Fruit fly (Drosophila melanogaster) whole organism, prepupa: ENCODE measurements around the gene udt.

ENCODE experiments used
- Blimp-1 ChIP-seq: fragments of 200-800 bp; sonication (Bioruptor generic); optimal IDR thresholded peaks from 3 replicates; lab custom pipeline; 2017; ENCODE audit warnings: missing biosample characterization, missing genetic modification characterization, mild to moderate bottlenecking, moderate library complexity, missing genetic modification reagents
- CG10631 ChIP-seq: fragments of 200-800 bp; sonication (Bioruptor generic); optimal IDR thresholded peaks from 2 replicates; lab custom pipeline; 2016; ENCODE audit warnings: missing biosample characterization, missing genetic modification characterization
- CG10669 ChIP-seq: fragments of 200-800 bp; sonication (Bioruptor generic); optimal IDR thresholded peaks from 3 replicates; lab custom pipeline; 2018; ENCODE audit warnings: missing biosample characterization, mild to moderate bottlenecking, missing genetic modification characterization, moderate library complexity
- CG11762 ChIP-seq: fragments of 200-800 bp; sonication (Bioruptor generic); optimal IDR thresholded peaks from 3 replicates; lab custom pipeline; 2016; ENCODE audit warnings: missing biosample characterization, missing genetic modification characterization; ENCODE audit not compliant: insufficient read depth
- CG11902 ChIP-seq: fragments of 200-800 bp; sonication (Bioruptor generic); optimal IDR thresholded peaks from 3 replicates; lab custom pipeline; 2016; ENCODE audit warnings: missing biosample characterization, missing genetic modification characterization
- CG15336 ChIP-seq: fragments of 200-800 bp; sonication (Bioruptor generic); IDR thresholded peaks from 2 replicates; pipeline ENCODE4 v1.3.6; 2022; ENCODE audit warnings: missing biosample characterization, missing genetic modification characterization
- CG16779 ChIP-seq: fragments of 200-800 bp; sonication (Bioruptor generic); optimal IDR thresholded peaks from 3 replicates; lab custom pipeline; 2017; ENCODE audit warnings: missing biosample characterization, mild to moderate bottlenecking, missing genetic modification characterization
- CG3032 ChIP-seq: fragments of 200-800 bp; optimal IDR thresholded peaks from 2 replicates; lab custom pipeline; 2019; ENCODE audit warnings: missing biosample characterization, mild to moderate bottlenecking, missing genetic modification characterization, moderate library complexity
- CG32006 ChIP-seq: fragments of 200-800 bp; sonication (Bioruptor generic); optimal IDR thresholded peaks from 3 replicates; lab custom pipeline; 2017; ENCODE audit warnings: missing biosample characterization, mild to moderate bottlenecking, missing genetic modification characterization
- CG34406 ChIP-seq: fragments of 200-800 bp; sonication (Bioruptor generic); optimal IDR thresholded peaks from 3 replicates; lab custom pipeline; 2016; ENCODE audit warnings: missing biosample characterization, missing genetic modification characterization
- CG3919 ChIP-seq: fragments of 200-800 bp; sonication (Bioruptor generic); optimal IDR thresholded peaks from 3 replicates; lab custom pipeline; 2016; ENCODE audit warnings: missing biosample characterization, missing genetic modification characterization
- CG4318 ChIP-seq: fragments of 200-800 bp; sonication (Bioruptor generic); optimal IDR thresholded peaks from 3 replicates; lab custom pipeline; 2017; ENCODE audit warnings: missing biosample characterization, mild to moderate bottlenecking, missing genetic modification characterization
- CG6163 ChIP-seq: fragments of 200-800 bp; sonication (Bioruptor generic); IDR thresholded peaks from 3 replicates; pipeline ENCODE4 v1.3.6; 2022; ENCODE audit warnings: missing biosample characterization, missing genetic modification characterization
- CG6276 ChIP-seq: fragments of 200-800 bp; sonication (Bioruptor generic); optimal IDR thresholded peaks from 2 replicates; lab custom pipeline; 2017; ENCODE audit warnings: missing biosample characterization, mild to moderate bottlenecking, missing genetic modification characterization
- CG6792 ChIP-seq: fragments of 200-800 bp; sonication (Bioruptor generic); optimal IDR thresholded peaks from 3 replicates; lab custom pipeline; 2016; ENCODE audit warnings: missing biosample characterization, missing genetic modification characterization
- CG6808 ChIP-seq: fragments of 200-800 bp; sonication (Bioruptor generic); optimal IDR thresholded peaks from 3 replicates; lab custom pipeline; 2017; ENCODE audit warnings: missing biosample characterization, missing genetic modification characterization, mild to moderate bottlenecking, moderate library complexity, missing genetic modification reagents
- CG6854 ChIP-seq: fragments of 200-800 bp; sonication (Bioruptor generic); optimal IDR thresholded peaks from 2 replicates; lab custom pipeline; 2017; ENCODE audit warnings: missing biosample characterization, mild to moderate bottlenecking, missing genetic modification characterization
- CG8319 ChIP-seq: fragments of 200-800 bp; sonication (Bioruptor generic); optimal IDR thresholded peaks from 3 replicates; lab custom pipeline; 2016; ENCODE audit warnings: missing biosample characterization, missing genetic modification characterization
- CG8632 ChIP-seq: fragments of 200-800 bp; sonication (Bioruptor generic); optimal IDR thresholded peaks from 3 replicates; lab custom pipeline; 2016; ENCODE audit warnings: missing biosample characterization, missing genetic modification characterization
- CG9139 ChIP-seq: fragments of 200-800 bp; sonication (Bioruptor generic); optimal IDR thresholded peaks from 3 replicates; lab custom pipeline; 2017; ENCODE audit warnings: missing biosample characterization, mild to moderate bottlenecking, missing genetic modification characterization
- Eip75B ChIP-seq: fragments of 200-800 bp; sonication (Bioruptor generic); optimal IDR thresholded peaks from 3 replicates; lab custom pipeline; 2016; ENCODE audit warnings: missing biosample characterization, missing genetic modification characterization
- Eip78C ChIP-seq: fragments of 200-800 bp; sonication (Bioruptor generic); peaks from one replicate; lab custom pipeline; 2016; ENCODE audit warnings: missing biosample characterization, missing genetic modification characterization
- Eip93F ChIP-seq: fragments of 200-800 bp; sonication (Bioruptor generic); optimal IDR thresholded peaks from 2 replicates; lab custom pipeline; 2016; ENCODE audit warnings: missing biosample characterization, mild to moderate bottlenecking, missing genetic modification characterization
- Ets96B ChIP-seq: fragments of 200-800 bp; optimal IDR thresholded peaks from 2 replicates; lab custom pipeline; 2019; ENCODE audit warnings: missing biosample characterization, mild to moderate bottlenecking, missing genetic modification characterization, moderate library complexity
- Gug ChIP-seq: fragments of 200-800 bp; sonication (Bioruptor generic); IDR thresholded peaks from 2 replicates; pipeline ENCODE4 v1.3.6; 2022; ENCODE audit warnings: missing biosample characterization, missing genetic modification characterization
- Hr38 ChIP-seq: sonication (Bioruptor generic); optimal IDR thresholded peaks from 2 replicates; lab custom pipeline; 2016; ENCODE audit warnings: missing biosample characterization, missing genetic modification characterization
- Hr4 ChIP-seq: fragments of 200-800 bp; sonication (Bioruptor generic); optimal IDR thresholded peaks from 3 replicates; lab custom pipeline; 2016; ENCODE audit warnings: missing biosample characterization, missing genetic modification characterization
- Met ChIP-seq: fragments of 200-800 bp; sonication (Bioruptor generic); optimal IDR thresholded peaks from 3 replicates; lab custom pipeline; 2016; ENCODE audit warnings: missing biosample characterization, missing genetic modification characterization
- OdsH ChIP-seq: fragments of 200-800 bp; sonication (Bioruptor generic); optimal IDR thresholded peaks from 3 replicates; lab custom pipeline; 2016; ENCODE audit warnings: missing biosample characterization, missing genetic modification characterization
- Sox14 ChIP-seq: fragments of 200-800 bp; sonication (Bioruptor generic); optimal IDR thresholded peaks from 3 replicates; lab custom pipeline; 2016; ENCODE audit warnings: missing biosample characterization, missing genetic modification characterization
- achi ChIP-seq: fragments of 200-800 bp; sonication (Bioruptor generic); optimal IDR thresholded peaks from 3 replicates; lab custom pipeline; 2016; ENCODE audit warnings: missing biosample characterization, missing genetic modification characterization
- acj6 ChIP-seq: fragments of 200-800 bp; sonication (Bioruptor generic); optimal IDR thresholded peaks from 3 replicates; lab custom pipeline; 2016; ENCODE audit warnings: missing biosample characterization, missing genetic modification characterization
- cyc ChIP-seq: fragments of 200-800 bp; sonication (Bioruptor generic); optimal IDR thresholded peaks from 3 replicates; lab custom pipeline; 2016; ENCODE audit warnings: missing biosample characterization, missing genetic modification characterization
- dac ChIP-seq: fragments of 200-800 bp; sonication (Bioruptor generic); optimal IDR thresholded peaks from 2 replicates; lab custom pipeline; 2017; ENCODE audit warnings: missing biosample characterization, mild to moderate bottlenecking, missing genetic modification characterization
- esn ChIP-seq: fragments of 200-800 bp; sonication (Bioruptor generic); optimal IDR thresholded peaks from 2 replicates; lab custom pipeline; 2016; ENCODE audit warnings: missing biosample characterization, mild to moderate bottlenecking, missing genetic modification characterization, moderate library complexity
- fd59A ChIP-seq: fragments of 200-800 bp; sonication (Bioruptor generic); optimal IDR thresholded peaks from 2 replicates; lab custom pipeline; 2017; ENCODE audit warnings: missing biosample characterization, mild to moderate bottlenecking, missing genetic modification characterization, missing genetic modification reagents
- fkh ChIP-seq: fragments of 200-800 bp; sonication (Bioruptor generic); optimal IDR thresholded peaks from 3 replicates; lab custom pipeline; 2017; ENCODE audit warnings: missing biosample characterization, mild to moderate bottlenecking, missing genetic modification characterization, moderate library complexity
- lz ChIP-seq: fragments of 200-800 bp; sonication (Bioruptor generic); optimal IDR thresholded peaks from 3 replicates; lab custom pipeline; 2016; ENCODE audit warnings: missing biosample characterization, missing genetic modification characterization
- net ChIP-seq: fragments of 200-800 bp; sonication (Bioruptor generic); optimal IDR thresholded peaks from 3 replicates; lab custom pipeline; 2016; ENCODE audit warnings: missing biosample characterization, missing genetic modification characterization
- pdm3 ChIP-seq: fragments of 200-800 bp; sonication (Bioruptor generic); optimal IDR thresholded peaks from 3 replicates; lab custom pipeline; 2016; ENCODE audit warnings: missing biosample characterization, missing genetic modification characterization
- spab ChIP-seq: fragments of 200-800 bp; sonication (Bioruptor generic); optimal IDR thresholded peaks from 2 replicates; lab custom pipeline; 2017; ENCODE audit warnings: missing biosample characterization, mild to moderate bottlenecking, missing genetic modification characterization, missing genetic modification reagents
- ss ChIP-seq, 2 experiments: fragments of 200-800 bp; sonication (Bioruptor generic); optimal IDR thresholded peaks; 2 replicates in 1 of 2; 3 replicates in 1 of 2; lab custom pipeline; 2017 to 2018; ENCODE audit warnings: mild to moderate bottlenecking in 2 of 2, missing biosample characterization in 2 of 2, missing genetic modification characterization in 2 of 2, moderate library complexity in 1 of 2
- topi ChIP-seq: fragments of 200-800 bp; sonication (Bioruptor generic); optimal IDR thresholded peaks from 3 replicates; lab custom pipeline; 2016; ENCODE audit warnings: missing biosample characterization, missing genetic modification characterization
- vri ChIP-seq: fragments of 200-800 bp; sonication (Bioruptor generic); optimal IDR thresholded peaks from 3 replicates; lab custom pipeline; 2016; ENCODE audit warnings: missing biosample characterization, mild to moderate bottlenecking, missing genetic modification characterization

Gene udt

dm6 chr3R:23737676-23738574, 25.1 kb downstream of the udt start:
- TF ChIP-seq CG6276 (GFP tag; lab: Kevin White, UChicago) (peak; percentile 47), topi (GFP tag; lab: Kevin White, UChicago) (no peak), CG3032 (peak; percentile 4), CG8632 (GFP tag; lab: Kevin White, UChicago) (peak; percentile 41), CG11902 (no peak), CG34406 (GFP tag; lab: Kevin White, UChicago) (peak; percentile 50), CG11762 (GFP tag; lab: Kevin White, UChicago) (peak; percentile 12), CG32006 (GFP tag; lab: Kevin White, UChicago) (peak; percentile 81), net (GFP tag; lab: Kevin White, UChicago) (no peak), CG4318 (GFP tag; lab: Kevin White, UChicago) (peak; percentile 52), CG10631 (GFP tag; lab: Kevin White, UChicago) (peak; percentile 26), CG16779 (no peak), Gug (GFP tag; lab: Robert Waterston, UW) (no peak), CG6792 (GFP tag; lab: Kevin White, UChicago) (no peak), Eip93F (GFP tag; lab: Kevin White, UChicago) (no peak), Eip78C (GFP tag; lab: Kevin White, UChicago) (peak; percentile 61), CG6854 (GFP tag; lab: Kevin White, UChicago) (no peak), Ets96B (tag; lab: Kevin White, UChicago) (peak; percentile 28), achi (GFP tag; lab: Kevin White, UChicago) (peak; percentile 55), dac (peak; percentile 1), pdm3 (GFP tag; lab: Kevin White, UChicago) (peak; percentile 16), Hr38 (no peak), spab (GFP tag; lab: Kevin White, UChicago) (peak; percentile 46), ss (GFP tag; optimal IDR thresholded peaks at IDR 0.05; lab: Kevin White, UChicago) (peak in 1 of 2 experiments; percentile 50), Sox14 (GFP tag; lab: Kevin White, UChicago) (peak; percentile 11), CG3919 (GFP tag; lab: Kevin White, UChicago) (peak; percentile 17), Hr4 (GFP tag; lab: Kevin White, UChicago) (peak; percentile 73), vri (no peak), cyc (GFP tag; lab: Kevin White, UChicago) (no peak), Eip75B (no peak), Blimp-1 (no peak), OdsH (peak; percentile 33), esn (GFP tag; lab: Kevin White, UChicago) (no peak), fkh (GFP tag; lab: Kevin White, UChicago) (peak; percentile 72), Met (GFP tag; lab: Kevin White, UChicago) (no peak), CG10669 (GFP tag; lab: Kevin White, UChicago) (peak; percentile 46), CG9139 (GFP tag; lab: Kevin White, UChicago) (peak; percentile 1), CG6163 (no peak), lz (GFP tag; lab: Kevin White, UChicago) (no peak), CG15336 (GFP tag; lab: Robert Waterston, UW) (peak; percentile 48), CG8319 (no peak), acj6 (GFP tag; lab: Kevin White, UChicago) (peak; percentile 25), CG6808 (peak; percentile 55), fd59A (GFP tag; lab: Kevin White, UChicago) (no peak)
